Fruit fly (Drosophila melanogaster) whole organism, embryonic: ENCODE data around the gene dpr3.

ENCODE experiments used
- B-H2 ChIP-seq: fragments of 200-800 bp; sonication (Bioruptor generic); optimal IDR thresholded peaks from 2 replicates; lab custom pipeline; 2018; ENCODE audit warnings: missing biosample characterization, mild to moderate bottlenecking, missing genetic modification characterization
- Bgb ChIP-seq: fragments of 200-800 bp; sonication (Bioruptor generic); IDR thresholded peaks from 2 replicates; pipeline ENCODE4 v1.3.6; 2022; ENCODE audit warnings: missing biosample characterization, missing genetic modification characterization; ENCODE audit not compliant: partially characterized antibody
- CG10209 ChIP-seq: fragments of 200-800 bp; sonication (Bioruptor generic); optimal IDR thresholded peaks from 3 replicates; lab custom pipeline; 2017; ENCODE audit warnings: missing biosample characterization, mild to moderate bottlenecking, missing genetic modification characterization, missing genetic modification reagents
- CG10543 ChIP-seq: fragments of 200-800 bp; sonication (Bioruptor generic); optimal IDR thresholded peaks from 3 replicates; lab custom pipeline; 2017; ENCODE audit warnings: missing biosample characterization, mild to moderate bottlenecking, missing genetic modification characterization, moderate library complexity
- CG11504 ChIP-seq: fragments of 200-800 bp; sonication (Bioruptor generic); optimal IDR thresholded peaks from 3 replicates; lab custom pipeline; 2019; ENCODE audit warnings: missing biosample characterization, mild to moderate bottlenecking, missing genetic modification characterization, moderate library complexity
- CG11695 ChIP-seq: fragments of 200-800 bp; sonication (Bioruptor generic); IDR thresholded peaks from 3 replicates; pipeline ENCODE4 v1.3.6; 2022; ENCODE audit warnings: missing biosample characterization, missing genetic modification characterization
- CG14050 ChIP-seq: fragments of 200-800 bp; sonication (Bioruptor generic); IDR thresholded peaks from 3 replicates; pipeline ENCODE4 v1.3.6; 2022; ENCODE audit warnings: missing biosample characterization, missing genetic modification characterization
- CG15479 ChIP-seq: fragments of 200-800 bp; sonication (Bioruptor generic); optimal IDR thresholded peaks from 3 replicates; lab custom pipeline; 2019; ENCODE audit warnings: missing biosample characterization, mild to moderate bottlenecking, missing genetic modification characterization, moderate library complexity
- CG17359 ChIP-seq: fragments of 200-800 bp; sonication (Bioruptor generic); optimal IDR thresholded peaks from 3 replicates; lab custom pipeline; 2018; ENCODE audit warnings: missing biosample characterization, mild to moderate bottlenecking, missing genetic modification characterization, moderate library complexity
- CG1792 ChIP-seq: fragments of 200-800 bp; sonication (Bioruptor generic); optimal IDR thresholded peaks from 2 replicates; lab custom pipeline; 2016; ENCODE audit warnings: missing biosample characterization, missing genetic modification characterization
- CG2120 ChIP-seq: fragments of 200-800 bp; sonication (Bioruptor generic); optimal IDR thresholded peaks from 3 replicates; lab custom pipeline; 2016; ENCODE audit warnings: missing biosample characterization, missing genetic modification characterization
- CG34224 ChIP-seq: fragments of 200-800 bp; sonication (Bioruptor generic); IDR thresholded peaks from 3 replicates; pipeline ENCODE4 v1.3.6; 2022; ENCODE audit warnings: missing biosample characterization, missing genetic modification characterization; ENCODE audit not compliant: partially characterized antibody
- CG34376 ChIP-seq: fragments of 200-800 bp; sonication (Bioruptor generic); optimal IDR thresholded peaks from 2 replicates; lab custom pipeline; 2018; ENCODE audit warnings: missing biosample characterization, mild to moderate bottlenecking, missing genetic modification characterization
- CG3726 ChIP-seq: fragments of 200-800 bp; sonication (Bioruptor generic); IDR thresholded peaks from 3 replicates; pipeline ENCODE4, ENCODE4 v1.3.6; 2022; ENCODE audit warnings: missing biosample characterization, missing genetic modification characterization
- CG3995 ChIP-seq: fragments of 200-800 bp; sonication (Bioruptor generic); optimal IDR thresholded peaks from 3 replicates; lab custom pipeline; 2016; ENCODE audit warnings: missing biosample characterization, missing genetic modification characterization
- CG6689 ChIP-seq: fragments of 200-800 bp; sonication (Bioruptor generic); IDR thresholded peaks from 2 replicates; pipeline ENCODE4 v1.3.6; 2022; ENCODE audit warnings: missing biosample characterization, missing genetic modification characterization
- CG8290 ChIP-seq, 3 experiments: fragments of 200-800 bp; sonication (Bioruptor generic); optimal IDR thresholded peaks; 2 replicates each; lab custom pipeline; 2016 to 2019; ENCODE audit warnings: missing biosample characterization in 3 of 3, missing genetic modification characterization in 3 of 3, mild to moderate bottlenecking in 2 of 3, moderate library complexity in 1 of 3
- Dbx ChIP-seq: fragments of 200-800 bp; sonication (Bioruptor generic); IDR thresholded peaks from 3 replicates; pipeline ENCODE4 v1.3.6; 2022; ENCODE audit warnings: missing biosample characterization, missing genetic modification characterization
- Hand ChIP-seq: fragments of 200-800 bp; sonication (Bioruptor generic); optimal IDR thresholded peaks from 2 replicates; lab custom pipeline; 2017; ENCODE audit warnings: mild to moderate bottlenecking, missing biosample characterization, missing genetic modification reagents, missing genetic modification characterization
- Hr39 ChIP-seq: fragments of >200 bp; optimal IDR thresholded peaks from 2 replicates; lab custom pipeline; 2017
- Hr78 ChIP-seq, 2 experiments: fragments of 200-800 bp in 1 of 2; fragments of >200 bp in 1 of 2; sonication (Bioruptor generic) in 1 of 2; optimal IDR thresholded peaks; 2 replicates each; lab custom pipeline; 2017 to 2019; ENCODE audit warnings: missing biosample characterization in 2 of 2, missing genetic modification characterization in 2 of 2, mild to moderate bottlenecking in 1 of 2, moderate library complexity in 1 of 2
- Med ChIP-seq: fragments of 200-800 bp; sonication (Bioruptor generic); peaks from one replicate; lab custom pipeline; 2016; ENCODE audit warnings: missing biosample characterization, missing genetic modification characterization, mild to moderate bottlenecking, inconsistent platforms, moderate library complexity
- Pdp1 ChIP-seq, 2 experiments: fragments of 200-800 bp; sonication (Bioruptor generic); optimal IDR thresholded peaks; 3 replicates each; lab custom pipeline; 2016; ENCODE audit warnings: missing biosample characterization in 2 of 2, missing genetic modification characterization in 2 of 2, mild to moderate bottlenecking in 1 of 2, moderate library complexity in 1 of 2
- YL-1 ChIP-seq: fragments of 200-800 bp; sonication (Bioruptor generic); optimal IDR thresholded peaks from 3 replicates; lab custom pipeline; 2017; ENCODE audit warnings: missing biosample characterization, mild to moderate bottlenecking, missing genetic modification characterization
- ase ChIP-seq: fragments of 200-800 bp; sonication (Bioruptor generic); IDR thresholded peaks from 3 replicates; pipeline ENCODE4 v1.3.6; 2022; ENCODE audit warnings: missing biosample characterization, missing genetic modification characterization
- ato ChIP-seq: fragments of 200-800 bp; sonication (Bioruptor generic); IDR thresholded peaks from 2 replicates; pipeline ENCODE4 v1.3.6; 2022; ENCODE audit warnings: missing biosample characterization, missing genetic modification characterization; ENCODE audit not compliant: partially characterized antibody
- cwo ChIP-seq: fragments of 200-800 bp; sonication (Bioruptor generic); optimal IDR thresholded peaks from 3 replicates; lab custom pipeline; 2017; ENCODE audit warnings: missing biosample characterization, missing genetic modification characterization, mild to moderate bottlenecking, moderate library complexity, missing genetic modification reagents
- exex ChIP-seq: fragments of 200-800 bp; sonication (Bioruptor generic); optimal IDR thresholded peaks from 4 replicates; lab custom pipeline; 2018; ENCODE audit warnings: missing biosample characterization, mild to moderate bottlenecking, missing genetic modification characterization, moderate library complexity
- eyg ChIP-seq: fragments of 200-800 bp; sonication (Bioruptor generic); optimal IDR thresholded peaks from 3 replicates; lab custom pipeline; 2016; ENCODE audit warnings: missing biosample characterization, missing genetic modification characterization
- gce ChIP-seq: fragments of 200-800 bp; sonication (Bioruptor generic); IDR thresholded peaks from 3 replicates; pipeline ENCODE4 v1.3.6; 2022; ENCODE audit warnings: missing biosample characterization, missing genetic modification characterization
- grau ChIP-seq: fragments of 200-800 bp; optimal IDR thresholded peaks from 3 replicates; lab custom pipeline; 2019; ENCODE audit warnings: missing biosample characterization, mild to moderate bottlenecking, missing genetic modification characterization, moderate library complexity
- grn ChIP-seq: fragments of 200-800 bp; sonication (Bioruptor generic); optimal IDR thresholded peaks from 3 replicates; lab custom pipeline; 2017; ENCODE audit warnings: missing biosample characterization, missing genetic modification characterization
- hth ChIP-seq: fragments of >200 bp; optimal IDR thresholded peaks from 2 replicates; lab custom pipeline; 2017; ENCODE audit warnings: inconsistent platforms
- mirr ChIP-seq: fragments of 200-800 bp; sonication (Bioruptor generic); optimal IDR thresholded peaks from 3 replicates; lab custom pipeline; 2018; ENCODE audit warnings: missing biosample characterization, mild to moderate bottlenecking, missing genetic modification characterization
- mld ChIP-seq: fragments of 200-800 bp; sonication (Bioruptor generic); IDR thresholded peaks from 3 replicates; pipeline ENCODE4 v1.3.6; 2022; ENCODE audit warnings: missing biosample characterization, missing genetic modification characterization; ENCODE audit not compliant: partially characterized antibody
- onecut ChIP-seq: fragments of 200-800 bp; sonication (Bioruptor generic); IDR thresholded peaks from 2 replicates; pipeline ENCODE4 v1.3.6; 2022; ENCODE audit warnings: missing biosample characterization, missing genetic modification characterization
- peb ChIP-seq: fragments of 200-800 bp; sonication (Bioruptor generic); IDR thresholded peaks from 2 replicates; pipeline ENCODE4 v1.3.6; 2022; ENCODE audit warnings: missing biosample characterization, missing genetic modification characterization
- pfk ChIP-seq: fragments of 200-800 bp; sonication (Bioruptor generic); optimal IDR thresholded peaks from 2 replicates; lab custom pipeline; 2018; ENCODE audit warnings: missing biosample characterization, mild to moderate bottlenecking, missing genetic modification characterization, moderate library complexity
- phol ChIP-seq: fragments of 200-800 bp; sonication (Bioruptor generic); optimal IDR thresholded peaks from 3 replicates; lab custom pipeline; 2018; ENCODE audit warnings: missing biosample characterization, mild to moderate bottlenecking, missing genetic modification characterization, moderate library complexity
- pnt ChIP-seq: fragments of 200-800 bp; sonication (Bioruptor generic); optimal IDR thresholded peaks from 3 replicates; lab custom pipeline; 2016; ENCODE audit warnings: missing biosample characterization, missing genetic modification characterization
- row ChIP-seq: fragments of 200-800 bp; sonication (Bioruptor generic); IDR thresholded peaks from 3 replicates; pipeline ENCODE4 v1.3.6; 2022; ENCODE audit warnings: missing biosample characterization, missing genetic modification characterization
- sens ChIP-seq: fragments of 200-800 bp; sonication (Bioruptor generic); peaks from one replicate; lab custom pipeline; 2016; ENCODE audit warnings: missing biosample characterization, missing genetic modification characterization
- sug ChIP-seq: fragments of 200-800 bp; optimal IDR thresholded peaks from 2 replicates; lab custom pipeline; 2019; ENCODE audit warnings: missing biosample characterization, mild to moderate bottlenecking, missing genetic modification characterization, moderate library complexity
- unpg ChIP-seq: fragments of 200-800 bp; sonication (Bioruptor generic); optimal IDR thresholded peaks from 3 replicates; lab custom pipeline; 2018; ENCODE audit warnings: missing biosample characterization, mild to moderate bottlenecking, missing genetic modification characterization, moderate library complexity
- zf30C ChIP-seq: fragments of 200-800 bp; sonication (Bioruptor generic); optimal IDR thresholded peaks from 3 replicates; lab custom pipeline; 2018; ENCODE audit warnings: missing biosample characterization, mild to moderate bottlenecking, missing genetic modification characterization
- zfh2 ChIP-seq: fragments of 200-800 bp; sonication (Bioruptor generic); optimal IDR thresholded peaks from 2 replicates; lab custom pipeline; 2016; ENCODE audit warnings: missing biosample characterization, missing genetic modification characterization

dpr3 gene

dm6 chr2L:2039458-2039857 is 70.2 kb downstream of the dpr3 start:
- TF ChIP-seq Hand (GFP tag; lab: Kevin White, UChicago) (no peak), pfk (GFP tag; lab: Kevin White, UChicago) (no peak), eyg (GFP tag; lab: Kevin White, UChicago) (no peak), grn (peak; percentile 49), Bgb (GFP tag; lab: Robert Waterston, UW) (no peak), mld (GFP tag; lab: Robert Waterston, UW) (no peak), B-H2 (GFP tag; lab: Kevin White, UChicago) (no peak), CG34224 (GFP tag; lab: Robert Waterston, UW) (no peak), mirr (GFP tag; lab: Kevin White, UChicago) (peak; percentile 86), CG10543 (GFP tag; lab: Kevin White, UChicago) (peak; percentile 15), ase (GFP tag; lab: Robert Waterston, UW) (no peak), CG3726 (GFP tag; lab: Robert Waterston, UW) (no peak), YL-1 (GFP tag; lab: Kevin White, UChicago) (no peak), CG34376 (peak; percentile 74), exex (tag; lab: Kevin White, UChicago) (peak; percentile 84)

DNA sequence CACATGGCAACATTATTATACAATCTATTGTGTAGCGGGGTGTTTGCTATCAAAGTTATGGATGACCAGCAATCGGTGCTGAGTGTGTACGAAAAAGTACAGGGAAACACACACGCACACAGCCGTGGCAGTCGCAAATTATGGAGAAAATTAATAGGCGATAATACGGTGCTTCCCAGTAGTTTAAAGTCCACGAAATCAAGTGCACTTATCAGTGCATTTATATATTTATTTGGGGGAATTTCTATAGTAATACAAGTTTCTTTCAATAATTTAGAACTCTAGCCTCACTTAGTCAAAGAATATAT is 70.8 kb downstream of the dpr3 start:
- no peak for TF ChIP-seq gce (GFP tag; lab: Robert Waterston, UW)
- no peak for TF ChIP-seq CG6689 (GFP tag; lab: Robert Waterston, UW)
- TF ChIP-seq CG8290 (GFP tag; optimal IDR thresholded peaks at IDR 0.05; lab: Kevin White, UChicago) = no peak
- TF ChIP-seq CG8290 (tag; optimal IDR thresholded peaks at IDR 0.05; lab: Kevin White, UChicago) = no peak
- peak; percentile 28 for TF ChIP-seq mirr (GFP tag; lab: Kevin White, UChicago)
- no peak for TF ChIP-seq Hr39
- TF ChIP-seq zfh2 (GFP tag; lab: Kevin White, UChicago) = no peak
- 0 out of 3 replicates have a peak, but pooled peaks have one; percentile 28 for TF ChIP-seq Dbx
- TF ChIP-seq CG10209 (GFP tag; lab: Kevin White, UChicago) = no peak
- peak in 1 of 2 experiments; percentile 98 for TF ChIP-seq Pdp1 (GFP tag; optimal IDR thresholded peaks at IDR 0.05; lab: Kevin White, UChicago)
- peak; percentile 13 for TF ChIP-seq CG2120 (GFP tag; lab: Kevin White, UChicago)
- peak; percentile 51 for TF ChIP-seq grau (tag; lab: Kevin White, UChicago)

DNA sequence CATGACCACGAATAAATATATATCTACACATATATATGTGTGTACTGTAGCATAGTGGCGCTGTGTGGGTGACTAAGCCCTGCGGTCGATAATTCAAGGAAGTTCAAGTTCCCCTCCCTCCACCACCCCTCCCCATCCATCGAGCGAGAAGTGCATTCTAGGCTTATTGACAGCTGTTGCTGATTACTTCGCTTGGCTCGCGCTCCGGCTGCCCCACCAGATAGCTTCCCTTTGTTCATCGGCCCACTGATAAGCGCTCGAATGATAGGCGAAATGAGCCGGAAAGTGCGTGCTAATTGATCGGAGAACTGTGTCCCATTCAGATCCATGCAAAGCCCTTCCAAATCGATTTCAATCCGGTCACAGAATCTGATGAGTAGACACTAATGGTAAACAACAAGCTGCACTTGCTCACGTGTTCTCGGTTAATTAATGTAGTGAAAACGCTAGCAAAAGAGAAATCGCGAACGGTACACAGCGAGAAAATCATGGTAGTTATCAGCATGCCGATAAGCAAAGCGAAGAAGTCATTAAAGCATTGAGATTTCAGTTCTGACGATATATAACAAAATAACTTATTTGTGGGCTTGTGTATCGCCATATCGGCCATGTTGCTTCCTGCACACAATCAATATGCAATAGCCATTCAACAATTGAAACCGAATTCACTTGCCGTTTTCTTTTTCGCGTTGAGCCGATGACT is 71.3 kb downstream of the dpr3 start:
- no peak for TF ChIP-seq CG14050 (GFP tag; lab: Robert Waterston, UW)
- peak; percentile 9 for TF ChIP-seq sug (tag; lab: Kevin White, UChicago)
- no peak for TF ChIP-seq peb (GFP tag; lab: Robert Waterston, UW)
- peak; percentile 67 for TF ChIP-seq Med (GFP tag; lab: Kevin White, UChicago)
- TF ChIP-seq zf30C (GFP tag; lab: Kevin White, UChicago) = peak; percentile 44
- peak; percentile 12 for TF ChIP-seq CG3995
- peak; percentile 67 for TF ChIP-seq sens
- TF ChIP-seq Hr78 (GFP tag; optimal IDR thresholded peaks at IDR 0.05; lab: Kevin White, UChicago) = peak in 1 of 2 experiments; percentile 76
- TF ChIP-seq row (GFP tag; lab: Robert Waterston, UW) = 0 out of 3 replicates have a peak, but pooled peaks have one; percentile 12
- TF ChIP-seq phol (tag; lab: Kevin White, UChicago) = peak; percentile 13
- TF ChIP-seq grn = peak; percentile 30
- no peak for TF ChIP-seq hth
- TF ChIP-seq CG11695 (GFP tag; lab: Robert Waterston, UW) = no peak; the same call in 2 of the 3 replicates
- TF ChIP-seq unpg (GFP tag; lab: Kevin White, UChicago) = peak; percentile 3
- peak; percentile 70 for TF ChIP-seq onecut (GFP tag; lab: Robert Waterston, UW)
- TF ChIP-seq CG15479 = peak; percentile 41
- no peak for TF ChIP-seq ato (GFP tag; lab: Robert Waterston, UW)
- peak; percentile 2 for TF ChIP-seq CG17359
- TF ChIP-seq pnt = peak; percentile 2
- TF ChIP-seq CG1792 (GFP tag; lab: Kevin White, UChicago) = peak; percentile 41
- TF ChIP-seq cwo (GFP tag; lab: Kevin White, UChicago) = peak; percentile 25
- TF ChIP-seq exex (tag; lab: Kevin White, UChicago) = peak; percentile 73
- TF ChIP-seq CG11504 (tag; lab: Kevin White, UChicago) = no peak
